Worm (Caenorhabditis elegans): ENCODE results near the gene srbc-12.

srbc-12 gene

ce11 chrV:866729-867128 lies 17.1 kb downstream of the srbc-12 start, which contains the start of gene T02B11.3:
Gene T02B11.3, minus strand, starts transcription at chrV:866829.
- TF ChIP-seq sdz-38 (tag; optimal IDR thresholded peaks at IDR 0.05), result no peak

- TF ChIP-seq Y95B8A.8 (GFP tag; IDR thresholded peaks at IDR 0.05) (no peak), nfyb-1 (GFP tag; IDR thresholded peaks at IDR 0.05) (no peak), T07F8.4 (tag; optimal IDR thresholded peaks at IDR 0.05) (no peak), F33H1.4 (GFP tag; IDR thresholded peaks at IDR 0.05) (no peak), aptf-3 (GFP tag; IDR thresholded peaks at IDR 0.05) (no peak), egl-18 (GFP tag; IDR thresholded peaks at IDR 0.05) (no peak), F39B2.1 (GFP tag; IDR thresholded peaks at IDR 0.05) (no peak), K12H6.12 (tag; optimal IDR thresholded peaks at IDR 0.05) (no peak), B0019.2 (GFP tag; conservative IDR thresholded peaks at IDR 0.05) (no peak), ceh-58 (GFP tag; IDR thresholded peaks at IDR 0.05) (no peak)
Measured at ce11 chrV:871029-871428, 21.4 kb downstream of the srbc-12 start, which contains the start of gene T02B11.4. Gene T02B11.4, minus strand, starts transcription at chrV:871129.

- TF ChIP-seq somi-1 (GFP tag; optimal IDR thresholded peaks at IDR 0.05), result no peak
- no peak for TF ChIP-seq athp-1 (tag; optimal IDR thresholded peaks at IDR 0.05)
- no peak for TF ChIP-seq cebp-2 (GFP tag; IDR thresholded peaks at IDR 0.05)
- TF ChIP-seq lsy-27 (tag; optimal IDR thresholded peaks at IDR 0.05; ENCODE audit: borderline replicate concordance, insufficient read depth), result no peak
Measured at ce11 chrV:875945-876344, 26.3 kb downstream of the srbc-12 start, which contains the start of gene T02B11.9. Gene T02B11.9, plus strand, starts transcription at chrV:876245.

ce11 chrV:878567-878966 lies 29.0 kb downstream of the srbc-12 start, which contains the start of gene T02B11.8:
Gene T02B11.8, minus strand, starts transcription at chrV:878667.
- TF ChIP-seq nhr-90 (tag; optimal IDR thresholded peaks at IDR 0.05) (no peak), ceh-58 (GFP tag; IDR thresholded peaks at IDR 0.05) (no peak), hlh-12 (tag; optimal IDR thresholded peaks at IDR 0.05) (no peak), F23B12.7 (tag; optimal IDR thresholded peaks at IDR 0.05; ENCODE audit: insufficient read depth) (no peak), B0336.3 (GFP tag; IDR thresholded peaks at IDR 0.05) (no peak), repo-1 (tag; optimal IDR thresholded peaks at IDR 0.05) (no peak), chd-7 (tag; optimal IDR thresholded peaks at IDR 0.05) (no peak), sdz-38 (tag; optimal IDR thresholded peaks at IDR 0.05) (no peak), egl-44 (GFP tag; IDR thresholded peaks at IDR 0.05) (no peak), F57C9.4 (tag; optimal IDR thresholded peaks at IDR 0.05) (no peak)

- TF ChIP-seq lin-35 (GFP tag; optimal IDR thresholded peaks at IDR 0.05), result no peak
- TF ChIP-seq ekl-4 (GFP tag; IDR thresholded peaks at IDR 0.05), result no peak
- no peak for TF ChIP-seq C17E4.6 (GFP tag; IDR thresholded peaks at IDR 0.05)
- TF ChIP-seq bed-2 (GFP tag; IDR thresholded peaks at IDR 0.05), result no peak
- TF ChIP-seq attf-6 (GFP tag; IDR thresholded peaks at IDR 0.05), result no peak
- TF ChIP-seq madf-6 (GFP tag; IDR thresholded peaks at IDR 0.05), result no peak
- no peak for TF ChIP-seq nhr-27 (tag; optimal IDR thresholded peaks at IDR 0.05)
- TF ChIP-seq F49E8.2 (tag; optimal IDR thresholded peaks at IDR 0.05; ENCODE audit: insufficient read depth), result no peak
- no peak for TF ChIP-seq rec-8 (tag; optimal IDR thresholded peaks at IDR 0.05)
Measured at ce11 chrV:879171-879570, 29.6 kb downstream of the srbc-12 start, which contains the start of gene srg-53. Gene srg-53, plus strand, starts transcription at chrV:879471.

All from whole organism, young adult.